Worm (Caenorhabditis elegans) whole organism, L4/young adult: ENCODE results near the gene T10B10.8.

Experiments
- W03F9.2 ChIP-seq: fragments of 150-350 bp; optimal IDR thresholded peaks from 2 replicates; lab custom pipeline; 2014; ENCODE audit warnings: missing biosample characterization, missing genetic modification characterization
- dao-5 ChIP-seq: sonication (generic microtip); optimal IDR thresholded peaks from 2 replicates; lab custom pipeline; 2016; ENCODE audit warnings: missing genotype, missing genetic modification characterization, moderate library complexity, missing compliant biosample characterization
- him-1 ChIP-seq: sonication (generic microtip); optimal IDR thresholded peaks from 2 replicates; lab custom pipeline; 2016; ENCODE audit warnings: missing genotype, missing genetic modification reagents, missing genetic modification characterization, missing compliant biosample characterization

The T10B10.8 gene

ce11 chrX:15146415-15147210 lies 19.4 kb downstream of the T10B10.8 start:
- TF ChIP-seq him-1 (no peak), W03F9.2 (tag; lab: Kevin White, UChicago) (no peak), dao-5 (tag; lab: Kevin White, UChicago) (no peak)

- no peak for TF ChIP-seq W03F9.2 (tag; lab: Kevin White, UChicago)
- no peak for TF ChIP-seq him-1
- no peak for TF ChIP-seq dao-5 (tag; lab: Kevin White, UChicago)
Measured at ce11 chrX:15134941-15135340, 31.1 kb downstream of the T10B10.8 start.

ce11 chrX:15133180-15133579 lies 32.8 kb downstream of the T10B10.8 start:
- TF ChIP-seq W03F9.2 (tag; lab: Kevin White, UChicago) (no peak), dao-5 (tag; lab: Kevin White, UChicago) (no peak), him-1 (no peak)

- TF ChIP-seq W03F9.2 (tag; lab: Kevin White, UChicago) (no peak), him-1 (no peak), dao-5 (tag; lab: Kevin White, UChicago) (no peak)
Measured at ce11 chrX:15132073-15132472, 33.9 kb downstream of the T10B10.8 start.

ce11 chrX:15128184-15128583 lies 37.8 kb downstream of the T10B10.8 start:
- no peak for TF ChIP-seq him-1
- TF ChIP-seq dao-5 (tag; lab: Kevin White, UChicago) = no peak

ce11 chrX:15127338-15127737 lies 38.7 kb downstream of the T10B10.8 start:
- TF ChIP-seq him-1 (no peak), W03F9.2 (tag; lab: Kevin White, UChicago) (no peak), dao-5 (tag; lab: Kevin White, UChicago) (no peak)

ce11 chrX:15126736-15127135 lies 39.3 kb downstream of the T10B10.8 start:
- no peak for TF ChIP-seq him-1
- no peak for TF ChIP-seq dao-5 (tag; lab: Kevin White, UChicago)
- TF ChIP-seq W03F9.2 (tag; lab: Kevin White, UChicago) = no peak

ce11 chrX:15125138-15125537 lies 40.9 kb downstream of the T10B10.8 start:
- TF ChIP-seq him-1 = no peak
- TF ChIP-seq dao-5 (tag; lab: Kevin White, UChicago) = no peak
- TF ChIP-seq W03F9.2 (tag; lab: Kevin White, UChicago) = no peak

ce11 chrX:15120545-15120944 lies 45.5 kb downstream of the T10B10.8 start:
- TF ChIP-seq him-1 (no peak), W03F9.2 (tag; lab: Kevin White, UChicago) (no peak), dao-5 (tag; lab: Kevin White, UChicago) (no peak)

ce11 chrX:15116514-15116913 lies 49.5 kb downstream of the T10B10.8 start, which contains the start of gene R07D5.2:
Gene R07D5.2, minus strand, starts transcription at chrX:15116614.
- no peak for TF ChIP-seq him-1
- TF ChIP-seq W03F9.2 (tag; lab: Kevin White, UChicago) = no peak
- no peak for TF ChIP-seq dao-5 (tag; lab: Kevin White, UChicago)

ce11 chrX:15115748-15116147 lies 50.3 kb downstream of the T10B10.8 start:
- no peak for TF ChIP-seq him-1
- no peak for TF ChIP-seq dao-5 (tag; lab: Kevin White, UChicago)
- TF ChIP-seq W03F9.2 (tag; lab: Kevin White, UChicago) = no peak

ce11 chrX:15112172-15112571 lies 53.9 kb downstream of the T10B10.8 start:
- no peak for TF ChIP-seq W03F9.2 (tag; lab: Kevin White, UChicago)
- no peak for TF ChIP-seq him-1
- no peak for TF ChIP-seq dao-5 (tag; lab: Kevin White, UChicago)
